Worm (Caenorhabditis elegans) whole organism, young adult: ENCODE data around the gene ceh-93.

ENCODE experiments used
- B0019.2 ChIP-seq: fragments of 200-800 bp; sonication (Bioruptor generic); conservative IDR thresholded peaks from 2 replicates; pipeline ENCODE4 v1.3.6; 2022; ENCODE audit warnings: missing genetic modification reagents, missing genetic modification characterization, missing compliant biosample characterization
- C17E4.6 ChIP-seq: fragments of 200-800 bp; sonication (Bioruptor generic); IDR thresholded peaks from 2 replicates; pipeline ENCODE4 v1.3.6; 2022; ENCODE audit warnings: missing genetic modification reagents, missing genetic modification characterization, missing compliant biosample characterization
- F22D6.2 ChIP-seq: sonication (generic microtip); optimal IDR thresholded peaks from 2 replicates; lab custom pipeline; 2016; ENCODE audit warnings: mild to moderate bottlenecking, missing genetic modification characterization, missing compliant biosample characterization
- F57A8.1 ChIP-seq: fragments of 200-800 bp; sonication (Bioruptor generic); optimal IDR thresholded peaks from 2 replicates; lab custom pipeline; 2018; ENCODE audit warnings: mild to moderate bottlenecking, missing genetic modification characterization, moderate library complexity, missing compliant biosample characterization
- F57C9.4 ChIP-seq: sonication (generic microtip); optimal IDR thresholded peaks from 2 replicates; lab custom pipeline; 2017; ENCODE audit warnings: mild to moderate bottlenecking, missing genetic modification characterization, missing compliant biosample characterization
- T26A5.8 ChIP-seq: sonication (generic microtip); optimal IDR thresholded peaks from 2 replicates; lab custom pipeline; 2016; ENCODE audit warnings: missing genetic modification characterization, missing compliant biosample characterization
- Y53G8AR.9 ChIP-seq: fragments of 200-800 bp; sonication (Bioruptor generic); conservative IDR thresholded peaks from 2 replicates; pipeline ENCODE4 v1.3.6; 2022; ENCODE audit warnings: missing genetic modification reagents, missing genetic modification characterization, missing compliant biosample characterization
- Y95B8A.8 ChIP-seq: fragments of 200-800 bp; sonication (Bioruptor generic); IDR thresholded peaks from 2 replicates; pipeline ENCODE4 v1.3.6; 2022; ENCODE audit warnings: missing genetic modification reagents, missing genetic modification characterization, missing compliant biosample characterization
- akir-1 ChIP-seq: fragments of 200-800 bp; sonication (Bioruptor generic); optimal IDR thresholded peaks from 2 replicates; lab custom pipeline; 2018; ENCODE audit warnings: mild to moderate bottlenecking, missing genetic modification characterization, moderate library complexity, missing compliant biosample characterization
- atf-7 ChIP-seq: sonication (generic microtip); optimal IDR thresholded peaks from 2 replicates; lab custom pipeline; 2017; ENCODE audit warnings: mild to moderate bottlenecking, missing genetic modification characterization, missing compliant biosample characterization
- attf-3 ChIP-seq: fragments of 200-800 bp; sonication (Bioruptor generic); conservative IDR thresholded peaks from 2 replicates; pipeline ENCODE4 v1.3.6; 2022; ENCODE audit warnings: missing genetic modification reagents, missing genetic modification characterization, missing compliant biosample characterization
- ceh-58 ChIP-seq: fragments of 200-800 bp; sonication (Bioruptor generic); IDR thresholded peaks from 2 replicates; pipeline ENCODE4 v1.3.6; 2022; ENCODE audit warnings: missing genetic modification characterization, missing compliant biosample characterization
- ceh-79 ChIP-seq: sonication (generic microtip); optimal IDR thresholded peaks from 2 replicates; lab custom pipeline; 2017; ENCODE audit warnings: mild to moderate bottlenecking, missing genetic modification characterization, missing compliant biosample characterization
- dpl-1 ChIP-seq: fragments of 150-350 bp; optimal IDR thresholded peaks from 2 replicates; lab custom pipeline; 2014; ENCODE audit warnings: missing biosample characterization, missing genetic modification reagents, missing genetic modification characterization
- efl-1 ChIP-seq: fragments of 150-350 bp; optimal IDR thresholded peaks from 2 replicates; lab custom pipeline; 2014; ENCODE audit warnings: missing biosample characterization, missing genetic modification reagents, missing genetic modification characterization
- egl-18 ChIP-seq: fragments of 200-800 bp; sonication (Bioruptor generic); IDR thresholded peaks from 2 replicates; pipeline ENCODE4 v1.3.6; 2022; ENCODE audit warnings: missing genetic modification reagents, missing genetic modification characterization, missing compliant biosample characterization
- gei-17 ChIP-seq: fragments of 200-800 bp; sonication (Bioruptor generic); optimal IDR thresholded peaks from 2 replicates; lab custom pipeline; 2018; ENCODE audit warnings: mild to moderate bottlenecking, missing genetic modification characterization, missing compliant biosample characterization
- lin-26 ChIP-seq: fragments of 200-800 bp; sonication (Bioruptor generic); IDR thresholded peaks from 2 replicates; pipeline ENCODE4 v1.3.6; 2022; ENCODE audit warnings: missing genetic modification reagents, missing genetic modification characterization, missing compliant biosample characterization
- lin-35 ChIP-seq, 3 experiments: fragments of 150-350 bp in 2 of 3; sonication (generic microtip) in 1 of 3; optimal IDR thresholded peaks; 2 replicates each; lab custom pipeline; 2014 to 2018; ENCODE audit warnings: missing biosample characterization in 3 of 3, missing genetic modification characterization in 3 of 3, missing genetic modification reagents in 3 of 3
- lin-40 ChIP-seq: sonication (generic microtip); optimal IDR thresholded peaks from 2 replicates; lab custom pipeline; 2016; ENCODE audit warnings: missing genetic modification characterization, mild to moderate bottlenecking, missing compliant biosample characterization, missing genotype, missing genetic modification reagents
- lir-1 ChIP-seq: fragments of 200-800 bp; sonication (Bioruptor generic); conservative IDR thresholded peaks from 2 replicates; pipeline ENCODE4 v1.3.6; 2022; ENCODE audit warnings: missing genetic modification reagents, missing genetic modification characterization, missing compliant biosample characterization
- madf-8 ChIP-seq: fragments of 200-800 bp; sonication (Bioruptor generic); conservative IDR thresholded peaks from 2 replicates; pipeline ENCODE4 v1.3.6; 2022; ENCODE audit warnings: missing genetic modification reagents, missing genetic modification characterization, missing compliant biosample characterization
- mel-28 ChIP-seq: sonication (generic microtip); optimal IDR thresholded peaks from 2 replicates; lab custom pipeline; 2016; ENCODE audit warnings: borderline replicate concordance, mild to moderate bottlenecking, missing genetic modification characterization, missing compliant biosample characterization
- mxl-1 ChIP-seq: sonication (generic microtip); optimal IDR thresholded peaks from 2 replicates; lab custom pipeline; 2016; ENCODE audit warnings: missing genetic modification characterization, missing compliant biosample characterization
- nfya-1 ChIP-seq: sonication (generic microtip); optimal IDR thresholded peaks from 2 replicates; lab custom pipeline; 2017; ENCODE audit warnings: antibody characterized with exemption, missing compliant biosample characterization, missing genetic modification characterization, borderline replicate concordance; ENCODE audit not compliant: insufficient read depth
- nfya-2 ChIP-seq: fragments of 200-800 bp; sonication (Bioruptor generic); IDR thresholded peaks from 2 replicates; pipeline ENCODE4 v1.3.6; 2022; ENCODE audit warnings: missing genetic modification reagents, missing genetic modification characterization, missing compliant biosample characterization
- nhr-179 ChIP-seq: sonication (generic microtip); optimal IDR thresholded peaks from 2 replicates; lab custom pipeline; 2016; ENCODE audit warnings: mild to moderate bottlenecking, missing genetic modification characterization, missing compliant biosample characterization
- nhr-80 ChIP-seq: sonication (generic microtip); optimal IDR thresholded peaks from 2 replicates; lab custom pipeline; 2016; ENCODE audit warnings: missing genetic modification characterization, missing compliant biosample characterization
- pbrm-1 ChIP-seq: fragments of 200-800 bp; sonication (Bioruptor generic); IDR thresholded peaks from 2 replicates; pipeline ENCODE4 v1.3.6; 2022; ENCODE audit warnings: missing genetic modification reagents, missing genetic modification characterization, missing compliant biosample characterization
- snpc-4 ChIP-seq, 5 experiments: fragments of 150-350 bp in 1 of 5; sonication (generic microtip) in 4 of 5; optimal IDR thresholded peaks; 2 replicates each; lab custom pipeline; 2014 to 2018; ENCODE audit warnings: missing genetic modification characterization in 5 of 5, missing biosample characterization in 3 of 5, antibody characterized with exemption in 2 of 5, mild to moderate bottlenecking in 2 of 5, missing compliant biosample characterization in 2 of 5, missing genotype in 2 of 5, moderate library complexity in 2 of 5, missing genetic modification reagents in 1 of 5
- tbp1 ChIP-seq: fragments of 200-800 bp; sonication (Bioruptor generic); optimal IDR thresholded peaks from 2 replicates; lab custom pipeline; 2018; ENCODE audit warnings: mild to moderate bottlenecking, missing genetic modification characterization, missing compliant biosample characterization
- tbx-9 ChIP-seq: sonication (generic microtip); optimal IDR thresholded peaks from 2 replicates; lab custom pipeline; 2016; ENCODE audit warnings: borderline replicate concordance, missing genetic modification characterization, inconsistent platforms, missing compliant biosample characterization
- zfh-2 ChIP-seq: fragments of 200-800 bp; sonication (Bioruptor generic); conservative IDR thresholded peaks from 2 replicates; pipeline ENCODE4 v1.3.6; 2022; ENCODE audit warnings: missing genetic modification reagents, missing genetic modification characterization, missing compliant biosample characterization
- zim-3 ChIP-seq: sonication (generic microtip); optimal IDR thresholded peaks from 2 replicates; lab custom pipeline; 2017; ENCODE audit warnings: mild to moderate bottlenecking, missing genetic modification characterization, moderate library complexity, missing compliant biosample characterization
- ztf-28 ChIP-seq: fragments of 200-800 bp; sonication (Bioruptor generic); IDR thresholded peaks from 2 replicates; pipeline ENCODE4 v1.3.6; 2022; ENCODE audit warnings: missing genetic modification reagents, missing genetic modification characterization, missing compliant biosample characterization
- ztf-3 ChIP-seq: fragments of 200-800 bp; sonication (Bioruptor generic); optimal IDR thresholded peaks from 2 replicates; lab custom pipeline; 2018; ENCODE audit warnings: mild to moderate bottlenecking, missing genetic modification characterization, missing compliant biosample characterization

Gene ceh-93

ce11 chrX:402951-403350, 14.4 kb upstream of the ceh-93 start:
- TF ChIP-seq lin-40 (tag; lab: Kevin White, UChicago) (peak; percentile 59), gei-17 (GFP tag; lab: Kevin White, UChicago) (peak; percentile 36), nhr-179 (no peak)

- TF ChIP-seq egl-18 = no peak
- no peak for TF ChIP-seq ztf-3 (GFP tag; lab: Kevin White, UChicago)
- TF ChIP-seq tbx-9 = no peak
- TF ChIP-seq Y95B8A.8 (GFP tag; lab: Robert Waterston, UW) = no peak
- TF ChIP-seq snpc-4 (GFP tag; optimal IDR thresholded peaks at IDR 0.05; lab: Kevin White, UChicago) = no peak
- peak in 1 of 4 experiments; percentile 25 for TF ChIP-seq snpc-4 (tag; optimal IDR thresholded peaks at IDR 0.05; lab: Kevin White, UChicago)
- no peak for TF ChIP-seq akir-1 (GFP tag; lab: Kevin White, UChicago)
Measured at ce11 chrX:399535-399934, 10.9 kb upstream of the ceh-93 start.

ce11 chrX:397259-397658, 8.7 kb upstream of the ceh-93 start, which contains the start of gene R04A9.6:
R04A9.6 (plus strand) TSS chrX:397559.
- TF ChIP-seq T26A5.8 (tag; lab: Kevin White, UChicago) = no peak
- no peak for TF ChIP-seq nfya-1 (tag; lab: Kevin White, UChicago)
- TF ChIP-seq nhr-80 = no peak
- TF ChIP-seq dpl-1 (GFP tag; lab: Kevin White, UChicago) = no peak
- TF ChIP-seq ceh-79 (tag; lab: Kevin White, UChicago) = no peak
- TF ChIP-seq pbrm-1 = no peak
- TF ChIP-seq lin-35 (GFP tag; optimal IDR thresholded peaks at IDR 0.05; lab: Kevin White, UChicago) = no peak

- no peak for TF ChIP-seq mel-28 (tag; lab: Kevin White, UChicago)
- TF ChIP-seq atf-7 (tag; lab: Kevin White, UChicago) = no peak
- no peak for TF ChIP-seq madf-8
- no peak for TF ChIP-seq nfya-2 (GFP tag; lab: Robert Waterston, UW)
- TF ChIP-seq ztf-28 = no peak
- no peak for TF ChIP-seq F22D6.2 (tag; lab: Kevin White, UChicago)
- no peak for TF ChIP-seq ceh-58 (GFP tag; lab: Robert Waterston, UW)
- no peak for TF ChIP-seq egl-18
- no peak for TF ChIP-seq attf-3 (GFP tag; lab: Robert Waterston, UW)
- TF ChIP-seq efl-1 (GFP tag; lab: Kevin White, UChicago) = no peak
- TF ChIP-seq zim-3 (tag; lab: Kevin White, UChicago) = no peak
- TF ChIP-seq tbp1 (GFP tag; lab: Kevin White, UChicago) = no peak
- TF ChIP-seq Y53G8AR.9 = no peak
- TF ChIP-seq B0019.2 (GFP tag; lab: Robert Waterston, UW) = no peak
- TF ChIP-seq F57A8.1 (GFP tag; lab: Kevin White, UChicago) = no peak
- TF ChIP-seq lin-26 (GFP tag; lab: Robert Waterston, UW) = no peak
- no peak for TF ChIP-seq C17E4.6 (GFP tag; lab: Robert Waterston, UW)
- TF ChIP-seq tbx-9 = no peak
- no peak for TF ChIP-seq ztf-3 (GFP tag; lab: Kevin White, UChicago)
Measured at ce11 chrX:394709-395108, 6.1 kb upstream of the ceh-93 start, which contains the start of gene R04A9.7. R04A9.7 (minus strand) TSS chrX:394892.

ce11 chrX:390469-390868, 1.9 kb upstream of the ceh-93 start, which contains the start of gene R04A9.9:
R04A9.9 (minus strand) TSS chrX:390569.
- TF ChIP-seq lir-1 (GFP tag; lab: Robert Waterston, UW) (no peak), F57C9.4 (tag; lab: Kevin White, UChicago) (no peak), nfya-1 (tag; lab: Kevin White, UChicago) (no peak), nfya-2 (GFP tag; lab: Robert Waterston, UW) (no peak), mxl-1 (no peak), zfh-2 (GFP tag; lab: Robert Waterston, UW) (no peak)
- TF ChIP-seq, all 124 proteins: peak for 0
